Fruit fly (Drosophila melanogaster) whole organism: ENCODE measurements around the gene zetaCOP.

Source experiments
- CG8478 ChIP-seq: fragments of >200 bp; optimal IDR thresholded peaks from 2 replicates; lab custom pipeline; 2018; ENCODE audit warnings: inconsistent platforms
- Dll ChIP-seq: fragments of >200 bp; optimal IDR thresholded peaks from 2 replicates; lab custom pipeline; 2017
- EcR ChIP-seq, 2 experiments: fragments of >200 bp; optimal IDR thresholded peaks; 2 replicates each; lab custom pipeline; 2017; ENCODE audit warnings: missing biosample characterization in 2 of 2, missing genetic modification characterization in 2 of 2, missing genetic modification reagents in 2 of 2
- pan ChIP-seq: fragments of >200 bp; optimal IDR thresholded peaks from 2 replicates; lab custom pipeline; 2017
- psq ChIP-seq: fragments of >200 bp; optimal IDR thresholded peaks from 2 replicates; lab custom pipeline; 2017
- usp ChIP-seq: fragments of >200 bp; optimal IDR thresholded peaks from 2 replicates; lab custom pipeline; 2017; ENCODE audit warnings: missing biosample characterization, missing genetic modification characterization, mixed read lengths

DNA sequence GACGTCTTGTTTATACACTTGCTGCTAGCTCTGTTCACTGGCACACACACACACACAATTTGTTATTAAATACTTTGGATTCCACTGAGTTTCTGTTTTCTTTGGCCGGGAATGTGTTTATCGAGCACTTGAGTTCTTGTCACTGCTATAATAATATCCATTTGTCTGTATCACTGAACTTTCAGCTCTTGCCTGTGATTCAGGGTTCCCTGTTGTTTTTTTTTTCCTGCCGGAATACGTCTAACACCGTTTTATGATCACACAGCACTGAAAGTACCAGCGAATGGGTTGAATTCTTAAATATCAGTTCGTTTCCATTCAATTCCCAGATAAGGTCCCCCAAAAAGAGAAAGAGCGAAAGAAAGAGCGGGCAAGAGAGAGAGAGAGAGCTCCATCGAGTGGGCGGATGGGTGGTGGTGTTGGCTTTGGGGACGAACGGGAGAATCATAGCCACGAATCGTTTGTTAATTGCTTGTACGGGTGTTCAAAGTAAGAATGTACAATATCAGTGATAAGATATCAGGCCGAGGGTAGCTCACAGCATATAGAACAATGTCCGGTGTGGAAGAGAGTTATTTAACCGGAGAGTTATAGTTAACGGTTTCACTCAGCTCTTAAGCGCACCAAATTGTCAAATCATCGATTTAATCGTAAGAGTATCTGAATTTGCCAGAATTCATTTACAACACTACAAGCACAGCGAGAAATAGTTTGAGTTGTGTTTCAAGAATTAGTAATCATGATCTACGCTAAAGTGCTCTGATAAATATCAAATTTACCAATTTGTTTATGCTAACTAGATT is 5.5 kb downstream of the zetaCOP start, which contains the start of gene Galphaf:
- TF ChIP-seq CG8478 (lab: Kevin White, UChicago) (no peak), Dll (lab: Kevin White, UChicago) (no peak), psq (lab: Kevin White, UChicago) (no peak), usp (GFP tag; lab: Kevin White, UChicago) (no peak), EcR (GFP tag; optimal IDR thresholded peaks at IDR 0.05; lab: Kevin White, UChicago) (no peak), pan (lab: Kevin White, UChicago) (no peak)
